Worm (Caenorhabditis elegans): ENCODE data around the gene ampd-1.

DNA sequence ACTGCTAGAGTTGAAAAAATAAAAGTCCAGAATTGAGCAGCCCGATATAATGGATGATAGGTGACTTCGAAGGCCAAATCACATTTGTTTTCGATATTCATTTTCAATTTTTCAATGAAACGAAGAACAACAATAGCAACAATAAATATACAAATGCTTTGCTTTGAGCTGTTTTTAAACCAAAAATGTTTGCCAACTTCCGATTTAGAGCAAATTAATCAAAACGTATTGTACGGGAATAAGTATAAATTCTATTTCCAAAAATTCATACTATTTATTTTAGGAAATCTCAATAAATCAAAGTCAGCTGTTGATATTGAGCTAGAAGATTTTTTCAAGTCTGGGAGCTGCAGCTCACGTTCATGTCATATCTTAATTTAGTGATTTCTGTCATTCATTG, 32.2 kb upstream of the ampd-1 start, which contains the start of gene srb-1:
- TF ChIP-seq ama-1 (optimal IDR thresholded peaks at IDR 0.05) (no peak), hlh-15 (tag; optimal IDR thresholded peaks at IDR 0.05) (no peak), npax-4 (tag; optimal IDR thresholded peaks at IDR 0.05) (no peak), unc-3 (GFP tag; conservative IDR thresholded peaks at IDR 0.05) (no peak), unc-3 (tag; optimal IDR thresholded peaks at IDR 0.05) (no peak), ceh-31 (tag; optimal IDR thresholded peaks at IDR 0.05) (no peak), eyg-1 (tag; optimal IDR thresholded peaks at IDR 0.05) (no peak), F13H6.1 (tag; optimal IDR thresholded peaks at IDR 0.05) (no peak), C08G9.2 (tag; optimal IDR thresholded peaks at IDR 0.05) (no peak), lin-11 (tag; optimal IDR thresholded peaks at IDR 0.05) (no peak), ahr-1 (tag; optimal IDR thresholded peaks at IDR 0.05) (no peak), unc-55 (GFP tag; optimal IDR thresholded peaks at IDR 0.05) (no peak), hlh-6 (tag; optimal IDR thresholded peaks at IDR 0.05) (no peak), Y22D7AL.16 (tag; optimal IDR thresholded peaks at IDR 0.05) (no peak)

Measured in whole organism, late embryonic.